2 fruit fly cellular contexts compared by ENCODE assay signal in genomic region chrX:2982441-2982995, dm6.
TF ChIP-seq lines count a peak whose summit lies in the region.

No protein-coding gene starts in this region.

- no peak for TF ChIP-seq CTCF in whole organism, embryonic (GFP tag; optimal IDR thresholded peaks at IDR 0.05; lab: Kevin White, UChicago)

TF ChIP-seq in whole organism, embryonic, 481 proteins besides CTCF, POLR2A, EP300 and RAD21:
- TF ChIP-seq kni (GFP tag; optimal IDR thresholded peaks at IDR 0.05; lab: Kevin White, UChicago): peak; percentile 6
- TF ChIP-seq CG14965 (GFP tag; optimal IDR thresholded peaks at IDR 0.05; lab: Kevin White, UChicago; ENCODE audit: borderline replicate concordance): no peak
- peak; percentile 94 for TF ChIP-seq pros (GFP tag; optimal IDR thresholded peaks at IDR 0.05; lab: Kevin White, UChicago)
- peak; percentile 64 for TF ChIP-seq grn (GFP tag; optimal IDR thresholded peaks at IDR 0.05; lab: Kevin White, UChicago)
- TF ChIP-seq cg (GFP tag; optimal IDR thresholded peaks at IDR 0.05; lab: Kevin White, UChicago): peak; percentile 55
- peak; percentile 18 for TF ChIP-seq hth (optimal IDR thresholded peaks at IDR 0.05; lab: Kevin White, UChicago)
- TF ChIP-seq Hr78 (GFP tag; optimal IDR thresholded peaks at IDR 0.05; lab: Kevin White, UChicago): peak in 1 of 2 experiments; percentile 74
- TF ChIP-seq yki (optimal IDR thresholded peaks at IDR 0.05; lab: Kevin White, UChicago): no peak
- TF ChIP-seq sens (GFP tag; lab: Kevin White, UChicago): peak; percentile 9
- peak; percentile 95 for TF ChIP-seq zen (tag; optimal IDR thresholded peaks at IDR 0.05; lab: Kevin White, UChicago)
- TF ChIP-seq sug (tag; optimal IDR thresholded peaks at IDR 0.05; lab: Kevin White, UChicago): no peak
- TF ChIP-seq insv (GFP tag; optimal IDR thresholded peaks at IDR 0.05; lab: Kevin White, UChicago): peak in 1 of 2 experiments; percentile 5
- 0 out of 2 replicates have a peak, but pooled peaks have one; percentile 35 for TF ChIP-seq Awh (GFP tag; IDR thresholded peaks at IDR 0.05; lab: Robert Waterston, UW)
- TF ChIP-seq jing (GFP tag; optimal IDR thresholded peaks at IDR 0.05; lab: Kevin White, UChicago): no peak
- no peak for TF ChIP-seq CG34224 (GFP tag; IDR thresholded peaks at IDR 0.05; lab: Robert Waterston, UW; ENCODE audit: partially characterized antibody)
- no peak for TF ChIP-seq CG18619 (GFP tag; optimal IDR thresholded peaks at IDR 0.05; lab: Kevin White, UChicago)
- TF ChIP-seq gce (GFP tag; IDR thresholded peaks at IDR 0.05; lab: Robert Waterston, UW): 0 out of 3 replicates have a peak, but pooled peaks have one; percentile 16

TF ChIP-seq in whole organism, wandering third instar larva, 38 proteins besides CTCF, POLR2A, EP300 and RAD21:
- peak; percentile 17 for TF ChIP-seq Dfd (GFP tag; optimal IDR thresholded peaks at IDR 0.05; lab: Kevin White, UChicago)
- TF ChIP-seq br (GFP tag; optimal IDR thresholded peaks at IDR 0.05; lab: Kevin White, UChicago): no peak

Comparison
In these comparisons a context has a peak if more than half of its experiments do, and no peak if none do; other contexts are left out.
1. Of the 10 proteins assayed by ChIP-seq in both whole organism, embryonic and whole organism, wandering third instar larva: peak only in whole organism, embryonic: none; only in whole organism, wandering third instar larva: Dfd; in both: none; in neither: 8; mixed calls (peak in some experiments, not most) for 1.